Worm (Caenorhabditis elegans): Measurements from ENCODE around the gene hst-1.
"Not testable (repeated sequence)": the region's sequence is repeated elsewhere in the genome, so short reads cannot be mapped to it uniquely, and the experiment has no call there.

The hst-1 gene

ce11 chrIV:8723720-8724119 lies 32.4 kb upstream of the hst-1 start, which contains the start of gene F21D5.9:
TSS of gene F21D5.9 (plus strand) at chrIV:8724020.
- TF ChIP-seq elt-1 (tag; optimal IDR thresholded peaks at IDR 0.05; ENCODE audit: borderline replicate concordance, insufficient read depth) = no peak
- TF ChIP-seq nhr-12 (tag; optimal IDR thresholded peaks at IDR 0.05) = no peak
- TF ChIP-seq ztf-11 (tag; optimal IDR thresholded peaks at IDR 0.05) = no peak
- no peak for TF ChIP-seq ceh-43 (GFP tag; optimal IDR thresholded peaks at IDR 0.05)
- no peak for TF ChIP-seq mep-1 (tag; optimal IDR thresholded peaks at IDR 0.05)
- TF ChIP-seq zip-8 (tag; optimal IDR thresholded peaks at IDR 0.05) = no peak
- no peak for TF ChIP-seq blmp-1 (tag; optimal IDR thresholded peaks at IDR 0.05)
- no peak for TF ChIP-seq mab-5 (tag; optimal IDR thresholded peaks at IDR 0.05)

- peak; percentile 51 for TF ChIP-seq zip-8 (tag; optimal IDR thresholded peaks at IDR 0.05)
- peak; percentile 87 for TF ChIP-seq cnd-1 (tag; optimal IDR thresholded peaks at IDR 0.05)
- peak; percentile 79 for TF ChIP-seq nhr-2 (tag; optimal IDR thresholded peaks at IDR 0.05)
- peak; percentile 35 for TF ChIP-seq ces-1 (GFP tag; optimal IDR thresholded peaks at IDR 0.05)
- no peak for TF ChIP-seq blmp-1 (tag; optimal IDR thresholded peaks at IDR 0.05)
Measured at ce11 chrIV:8722801-8723200, 31.5 kb upstream of the hst-1 start.

ce11 chrIV:8718153-8718552 lies 26.8 kb upstream of the hst-1 start, which contains the start of gene H23L24.1:
TSS of gene H23L24.1 (plus strand) at chrIV:8718453.
- TF ChIP-seq bed-3 (GFP tag; optimal IDR thresholded peaks at IDR 0.05) (no peak), unc-62 (GFP tag; optimal IDR thresholded peaks at IDR 0.05) (no peak), M03D4.4 (tag; optimal IDR thresholded peaks at IDR 0.05) (no peak), nhr-237 (tag; optimal IDR thresholded peaks at IDR 0.05) (no peak), lin-13 (tag; optimal IDR thresholded peaks at IDR 0.05) (no peak), nhr-12 (tag; optimal IDR thresholded peaks at IDR 0.05) (no peak), pha-4 (tag; optimal IDR thresholded peaks at IDR 0.05) (no peak), drap-1 (GFP tag; optimal IDR thresholded peaks at IDR 0.05) (no peak), sem-2 (GFP tag; optimal IDR thresholded peaks at IDR 0.05) (no peak), zip-8 (tag; optimal IDR thresholded peaks at IDR 0.05) (no peak), nhr-28 (tag; optimal IDR thresholded peaks at IDR 0.05) (no peak), hlh-1 (tag; optimal IDR thresholded peaks at IDR 0.05) (no peak), nhr-76 (tag; optimal IDR thresholded peaks at IDR 0.05) (no peak), nhr-2 (tag; optimal IDR thresholded peaks at IDR 0.05) (no peak), mls-2 (tag; optimal IDR thresholded peaks at IDR 0.05) (no peak), ham-2 (GFP tag; optimal IDR thresholded peaks at IDR 0.05) (no peak), ceh-43 (GFP tag; optimal IDR thresholded peaks at IDR 0.05) (no peak), ceh-83 (GFP tag; optimal IDR thresholded peaks at IDR 0.05) (no peak)

- TF ChIP-seq lin-32 (GFP tag; optimal IDR thresholded peaks at IDR 0.05); pha-4 (tag; optimal IDR thresholded peaks at IDR 0.05); ztf-11 (tag; optimal IDR thresholded peaks at IDR 0.05): not testable (repeated sequence)
Measured at ce11 chrIV:8715032-8715431, 23.7 kb upstream of the hst-1 start, which contains the start of the genes parg-2 and ipla-5. TSS of gene parg-2 (minus strand) at chrIV:8715132. TSS of gene ipla-5 (plus strand) at chrIV:8715247.

- TF ChIP-seq lin-32 (GFP tag; optimal IDR thresholded peaks at IDR 0.05) (no peak), ztf-11 (tag; optimal IDR thresholded peaks at IDR 0.05) (no peak), drap-1 (GFP tag; optimal IDR thresholded peaks at IDR 0.05) (no peak), nhr-76 (tag; optimal IDR thresholded peaks at IDR 0.05) (no peak), hlh-1 (tag; optimal IDR thresholded peaks at IDR 0.05) (no peak), nhr-28 (tag; optimal IDR thresholded peaks at IDR 0.05) (no peak), unc-120 (tag; optimal IDR thresholded peaks at IDR 0.05; ENCODE audit: poor library complexity, severe bottlenecking) (no peak), blmp-1 (tag; optimal IDR thresholded peaks at IDR 0.05) (no peak), ceh-43 (GFP tag; optimal IDR thresholded peaks at IDR 0.05) (no peak), lin-13 (tag; optimal IDR thresholded peaks at IDR 0.05) (no peak), sptf-1 (tag; optimal IDR thresholded peaks at IDR 0.05) (no peak), lsy-2 (tag; optimal IDR thresholded peaks at IDR 0.05) (no peak)
Measured at ce11 chrIV:8708046-8708445, 16.7 kb upstream of the hst-1 start.

ce11 chrIV:8705504-8705903 lies 14.2 kb upstream of the hst-1 start, which contains the start of gene H23L24.4:
TSS of gene H23L24.4 (minus strand) at chrIV:8705604.
- TF ChIP-seq mab-5 (tag; optimal IDR thresholded peaks at IDR 0.05) = no peak
- no peak for TF ChIP-seq ceh-83 (GFP tag; optimal IDR thresholded peaks at IDR 0.05)
- no peak for TF ChIP-seq snpc-4 (tag; optimal IDR thresholded peaks at IDR 0.05)
- TF ChIP-seq nhr-2 (tag; optimal IDR thresholded peaks at IDR 0.05) = no peak
- TF ChIP-seq tbx-8 (GFP tag; optimal IDR thresholded peaks at IDR 0.05) = no peak
- TF ChIP-seq ceh-43 (GFP tag; optimal IDR thresholded peaks at IDR 0.05) = no peak
- no peak for TF ChIP-seq unc-62 (GFP tag; optimal IDR thresholded peaks at IDR 0.05)
- no peak for TF ChIP-seq M03D4.4 (tag; optimal IDR thresholded peaks at IDR 0.05)
